Worm (Caenorhabditis elegans) whole organism, L4/young adult: ENCODE results near the gene kqt-3.

Experiments
- W03F9.2 ChIP-seq: fragments of 150-350 bp; optimal IDR thresholded peaks from 2 replicates; lab custom pipeline; 2014; ENCODE audit warnings: missing biosample characterization, missing genetic modification characterization
- dao-5 ChIP-seq: sonication (generic microtip); optimal IDR thresholded peaks from 2 replicates; lab custom pipeline; 2016; ENCODE audit warnings: missing genotype, missing genetic modification characterization, moderate library complexity, missing compliant biosample characterization
- him-1 ChIP-seq: sonication (generic microtip); optimal IDR thresholded peaks from 2 replicates; lab custom pipeline; 2016; ENCODE audit warnings: missing genotype, missing genetic modification reagents, missing genetic modification characterization, missing compliant biosample characterization

The kqt-3 gene

DNA sequence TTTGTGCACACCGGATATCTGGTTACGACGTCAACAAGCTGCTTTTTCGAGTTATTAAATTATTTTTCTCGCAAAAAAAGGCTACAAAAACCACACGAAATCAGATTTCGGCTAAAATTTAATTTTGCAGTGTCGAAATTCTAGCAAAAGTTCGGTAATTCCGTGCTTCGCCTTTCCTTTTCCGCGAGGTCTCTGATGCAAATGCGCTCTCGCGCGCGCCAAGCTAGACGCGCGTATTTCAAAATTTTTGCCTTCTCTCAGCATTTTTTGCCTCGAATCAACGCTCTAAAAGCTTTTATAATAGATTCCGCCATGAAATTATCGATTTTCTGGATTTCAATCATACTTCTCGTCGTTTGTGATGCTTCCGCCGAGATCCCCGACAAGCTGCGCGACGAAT is 26.7 kb downstream of the kqt-3 start, which contains the start of gene Y54G9A.5:
Gene Y54G9A.5, plus strand, starts transcription at position 245 of the 400 bp plus-strand sequence.
- TF ChIP-seq him-1 (no peak), dao-5 (tag; lab: Kevin White, UChicago) (no peak), W03F9.2 (tag; lab: Kevin White, UChicago) (no peak)

ce11 chrII:13723754-13724153 is 27.7 kb downstream of the kqt-3 start:
- no peak for TF ChIP-seq dao-5 (tag; lab: Kevin White, UChicago)
- no peak for TF ChIP-seq W03F9.2 (tag; lab: Kevin White, UChicago)
- no peak for TF ChIP-seq him-1

DNA sequence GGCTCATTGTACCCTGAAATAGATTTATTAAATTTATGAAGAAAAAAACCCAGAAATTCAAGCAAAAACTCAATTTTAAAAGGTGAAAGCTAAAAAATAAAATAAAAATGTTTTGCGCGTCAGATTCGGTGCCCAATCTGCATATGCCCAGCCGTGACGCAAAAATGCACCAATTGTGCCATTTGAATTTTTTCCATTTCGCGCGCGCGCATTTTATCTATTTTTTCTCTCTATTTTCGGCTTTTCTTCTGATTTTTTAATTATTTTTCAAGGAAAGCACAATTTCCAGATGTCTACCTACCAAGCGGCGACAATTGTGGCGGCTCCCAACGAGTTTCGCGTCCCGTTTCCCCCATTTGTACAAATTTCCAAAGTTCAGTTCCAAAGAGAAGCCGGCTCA is 29.7 kb downstream of the kqt-3 start, which contains the start of the genes Y54G9A.7 and bub-3:
Gene Y54G9A.7, minus strand, starts transcription at position 7 of the 400 bp plus-strand sequence.
Gene bub-3, plus strand, starts transcription at position 270 of the 400 bp plus-strand sequence.
- no peak for TF ChIP-seq W03F9.2 (tag; lab: Kevin White, UChicago)
- no peak for TF ChIP-seq him-1

- TF ChIP-seq dao-5 (tag; lab: Kevin White, UChicago): no peak
- TF ChIP-seq W03F9.2 (tag; lab: Kevin White, UChicago): no peak
- no peak for TF ChIP-seq him-1
Observed at ce11 chrII:13729416-13729815, 33.3 kb downstream of the kqt-3 start, which contains the start of gene Y54G9A.9. Y54G9A.9 (plus strand) TSS chrII:13729716.

ce11 chrII:13732146-13732545 is 36.1 kb downstream of the kqt-3 start:
- no peak for TF ChIP-seq him-1
- peak; percentile 13 for TF ChIP-seq W03F9.2 (tag; lab: Kevin White, UChicago)
- no peak for TF ChIP-seq dao-5 (tag; lab: Kevin White, UChicago)

DNA sequence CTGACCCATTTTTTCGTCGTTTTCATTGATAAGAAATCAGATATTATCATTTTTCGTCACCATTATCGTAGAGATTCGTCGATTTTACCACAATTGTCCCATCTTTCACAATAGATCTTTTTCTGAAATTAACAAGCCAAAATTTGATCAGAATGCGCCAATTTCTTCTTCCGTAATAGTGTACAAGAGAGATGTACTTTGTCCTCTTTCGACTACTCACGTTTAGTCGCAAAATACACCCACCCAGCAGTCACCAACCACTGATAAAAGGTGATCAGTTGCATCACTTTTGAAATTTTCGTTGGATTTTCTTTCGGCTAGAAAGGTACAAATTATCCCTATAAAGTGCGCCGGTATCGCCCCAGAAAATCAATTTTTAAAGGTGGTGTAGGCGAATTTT is 36.5 kb downstream of the kqt-3 start:
- TF ChIP-seq dao-5 (tag; lab: Kevin White, UChicago): no peak
- TF ChIP-seq him-1: no peak
- no peak for TF ChIP-seq W03F9.2 (tag; lab: Kevin White, UChicago)

DNA sequence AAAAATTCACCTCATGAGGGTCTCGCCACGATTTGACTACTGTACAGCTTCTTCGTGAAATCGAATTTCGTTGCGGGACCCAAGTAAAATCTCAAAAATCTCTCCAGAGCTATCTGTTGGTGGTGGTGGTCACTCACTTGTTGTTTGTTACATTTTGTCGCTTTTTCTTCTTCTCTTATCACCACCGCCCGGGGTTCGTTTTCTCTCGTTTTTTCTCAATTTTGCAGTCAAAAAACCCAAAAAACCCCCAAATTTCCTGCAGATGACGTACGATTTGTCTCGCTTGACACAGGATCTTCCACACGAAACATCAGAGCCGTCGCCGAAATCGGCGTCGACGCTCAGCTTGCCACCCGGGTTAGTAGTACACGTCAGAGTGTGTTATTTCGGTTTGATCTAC is 40.0 kb downstream of the kqt-3 start, which contains the start of gene R06B9.5:
Gene R06B9.5, plus strand, starts transcription at position 232 of the 400 bp plus-strand sequence.
- TF ChIP-seq W03F9.2 (tag; lab: Kevin White, UChicago): no peak
- no peak for TF ChIP-seq dao-5 (tag; lab: Kevin White, UChicago)
- no peak for TF ChIP-seq him-1

- TF ChIP-seq him-1 (no peak), dao-5 (tag; lab: Kevin White, UChicago) (no peak), W03F9.2 (tag; lab: Kevin White, UChicago) (no peak)
Observed at ce11 chrII:13736906-13737305, 40.8 kb downstream of the kqt-3 start.

DNA sequence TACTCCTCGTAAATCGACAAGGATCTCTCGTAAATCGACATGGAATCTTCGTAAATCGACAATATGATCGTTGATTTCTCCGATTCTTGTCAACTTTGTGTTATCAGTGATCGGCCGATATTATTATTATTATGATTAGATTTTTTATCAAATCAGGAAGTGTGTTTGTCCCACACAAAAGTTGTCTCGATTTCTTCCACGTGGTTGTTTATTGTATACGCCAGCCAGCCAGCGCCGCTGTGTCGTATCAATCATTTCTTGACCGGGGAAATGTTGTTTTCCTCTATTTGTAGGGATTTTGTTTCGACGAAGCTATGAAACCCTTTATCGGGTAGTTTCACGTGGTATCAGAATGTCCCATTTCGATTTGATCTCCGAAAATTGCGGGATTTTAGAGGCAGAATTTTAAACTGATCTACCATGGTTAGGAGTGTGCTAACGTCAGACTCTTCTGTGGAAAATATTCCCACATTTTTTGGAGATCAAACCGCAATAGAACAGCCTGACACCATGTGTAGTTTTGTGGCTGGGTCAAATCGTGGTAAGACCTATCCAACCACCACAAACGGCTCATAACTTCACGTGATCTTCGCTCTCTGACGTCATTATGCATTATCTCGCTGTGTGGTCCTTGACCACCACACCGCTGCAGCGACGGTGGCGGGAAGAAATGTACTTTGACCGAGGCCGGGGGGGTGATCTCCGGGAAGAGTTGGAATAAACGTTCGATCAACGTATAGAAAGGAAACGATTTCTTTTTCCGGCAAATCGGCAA is 41.9 kb downstream of the kqt-3 start:
- TF ChIP-seq W03F9.2 (tag; lab: Kevin White, UChicago) (no peak), him-1 (no peak), dao-5 (tag; lab: Kevin White, UChicago) (no peak)

ce11 chrII:13739423-13739822 is 43.3 kb downstream of the kqt-3 start:
- no peak for TF ChIP-seq W03F9.2 (tag; lab: Kevin White, UChicago)
- no peak for TF ChIP-seq him-1
- TF ChIP-seq dao-5 (tag; lab: Kevin White, UChicago): no peak

- no peak for TF ChIP-seq W03F9.2 (tag; lab: Kevin White, UChicago)
- TF ChIP-seq dao-5 (tag; lab: Kevin White, UChicago): no peak
- TF ChIP-seq him-1: no peak
Observed at ce11 chrII:13741449-13741848, 45.4 kb downstream of the kqt-3 start, which contains the start of gene mig-14. mig-14 (plus strand) TSS chrII:13741738.

DNA sequence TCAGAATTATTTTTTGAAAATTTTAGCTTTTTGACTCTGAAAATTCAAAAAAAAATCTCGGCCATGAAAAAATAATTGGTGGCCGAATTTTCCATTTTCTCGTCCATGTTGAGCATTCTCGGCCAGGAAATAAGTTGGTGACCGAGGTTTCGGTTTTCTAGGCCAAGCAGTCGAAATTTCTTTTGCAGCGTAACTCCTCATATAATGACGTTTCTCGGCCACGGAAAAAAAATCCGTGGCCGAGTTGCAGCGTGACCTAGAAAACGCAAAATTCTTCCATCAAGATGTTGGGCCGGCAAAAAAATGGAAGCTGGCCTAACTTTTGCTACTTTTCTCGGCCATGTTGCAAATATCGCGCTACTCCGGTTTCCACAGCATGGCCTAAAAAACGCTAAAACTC is 54.0 kb downstream of the kqt-3 start:
- TF ChIP-seq W03F9.2 (tag; lab: Kevin White, UChicago): no peak
- TF ChIP-seq him-1: no peak
- TF ChIP-seq dao-5 (tag; lab: Kevin White, UChicago): no peak

DNA sequence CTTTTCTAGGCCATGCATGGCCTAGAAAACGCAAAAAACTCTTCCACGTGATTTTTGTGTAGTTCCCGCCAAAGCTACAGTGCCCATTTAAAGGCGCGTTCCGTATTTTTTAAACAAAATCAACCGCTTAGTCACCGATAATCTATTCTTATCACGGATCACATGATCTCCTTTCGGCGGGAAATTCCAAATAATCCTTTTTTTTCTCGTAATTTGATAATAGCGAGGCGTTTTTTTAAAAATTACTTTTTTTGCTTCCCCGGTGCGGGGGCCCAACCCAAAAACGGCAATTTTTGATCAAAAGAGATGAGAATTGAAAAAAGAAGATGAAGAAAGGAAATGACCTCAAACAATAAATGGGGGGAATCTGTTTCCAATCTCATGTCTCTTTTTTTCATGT is 54.9 kb downstream of the kqt-3 start:
- TF ChIP-seq him-1 (no peak), W03F9.2 (tag; lab: Kevin White, UChicago) (no peak), dao-5 (tag; lab: Kevin White, UChicago) (no peak)

ce11 chrII:13752016-13752415 is 55.9 kb downstream of the kqt-3 start, which contains the start of gene arrd-14:
arrd-14 (plus strand) TSS chrII:13752316.
- TF ChIP-seq W03F9.2 (tag; lab: Kevin White, UChicago): no peak
- TF ChIP-seq him-1: no peak
- no peak for TF ChIP-seq dao-5 (tag; lab: Kevin White, UChicago)
